Fruit fly (Drosophila melanogaster) Kc167 (cell line): ENCODE measurements around the gene CG18747.

Experiments used
- Myc ChIP-seq: fragments of >200 bp; optimal IDR thresholded peaks from 2 replicates; lab custom pipeline; 2017; ENCODE audit warnings: missing external identifiers
- Sin3A ChIP-seq: fragments of >200 bp; optimal IDR thresholded peaks from 2 replicates; lab custom pipeline; 2018; ENCODE audit warnings: missing external identifiers
- h ChIP-seq: fragments of >200 bp; optimal IDR thresholded peaks from 3 replicates; lab custom pipeline; 2018; ENCODE audit warnings: missing external identifiers
- insv ChIP-seq: fragments of >200 bp; optimal IDR thresholded peaks from 3 replicates; lab custom pipeline; 2018; ENCODE audit warnings: missing external identifiers
- psq ChIP-seq: fragments of >200 bp; optimal IDR thresholded peaks from 2 replicates; lab custom pipeline; 2017; ENCODE audit warnings: missing external identifiers
- ttk ChIP-seq: sonication (Bioruptor generic); optimal IDR thresholded peaks from 2 replicates; lab custom pipeline; 2017; ENCODE audit warnings: missing external identifiers

The CG18747 gene

dm6 chr3R:7782933-7783686 lies at the start of gene CG18747:
Gene CG18747, minus strand, starts transcription at chr3R:7783446.
- TF ChIP-seq Myc (lab: Kevin White, UChicago) (no peak), Sin3A (lab: Kevin White, UChicago) (no peak), ttk (lab: Kevin White, UChicago) (no peak), h (lab: Kevin White, UChicago) (no peak), psq (lab: Kevin White, UChicago) (no peak)

- TF ChIP-seq Myc (lab: Kevin White, UChicago) (no peak), Sin3A (lab: Kevin White, UChicago) (no peak), insv (no peak), psq (lab: Kevin White, UChicago) (no peak), ttk (lab: Kevin White, UChicago) (no peak), h (lab: Kevin White, UChicago) (no peak)
These were observed 38.3 kb upstream of the CG18747 start for dm6 chr3R:7821559-7821958.

- no peak for TF ChIP-seq psq (lab: Kevin White, UChicago)
These were observed 30.8 kb upstream of the CG18747 start, which contains the start of gene CG34384 for dm6 chr3R:7813981-7814529. Gene CG34384, plus strand, starts transcription at chr3R:7814361.

DNA sequence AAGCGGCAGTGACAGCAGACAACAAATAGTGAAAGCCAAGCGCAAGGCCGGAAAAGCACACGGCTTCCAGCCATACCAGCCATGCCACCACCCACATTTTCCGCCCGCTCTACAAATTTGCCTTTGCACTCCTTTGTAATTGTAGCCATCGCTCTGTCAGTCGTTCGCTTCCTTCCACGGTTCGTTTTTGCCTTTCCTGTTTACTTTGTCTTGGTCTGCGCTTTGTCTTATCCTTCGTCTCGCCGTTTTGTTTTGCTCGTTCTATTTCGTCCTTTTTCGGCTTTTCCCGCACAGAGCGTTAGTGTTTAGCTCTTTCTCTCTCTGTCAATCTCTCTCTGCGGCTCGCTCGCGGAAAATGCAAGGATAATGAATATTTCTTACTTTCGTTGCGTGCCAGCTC lies 30.3 kb upstream of the CG18747 start:
- TF ChIP-seq ttk (lab: Kevin White, UChicago) (no peak), h (lab: Kevin White, UChicago) (no peak), Sin3A (lab: Kevin White, UChicago) (no peak), Myc (lab: Kevin White, UChicago) (no peak), psq (lab: Kevin White, UChicago) (no peak), insv (no peak)

- TF ChIP-seq Sin3A (lab: Kevin White, UChicago) (no peak), ttk (lab: Kevin White, UChicago) (no peak), psq (lab: Kevin White, UChicago) (no peak), insv (no peak), h (lab: Kevin White, UChicago) (no peak), Myc (lab: Kevin White, UChicago) (no peak)
These were observed 28.3 kb upstream of the CG18747 start, which contains the start of gene CG31473 for dm6 chr3R:7811514-7811913. Gene CG31473, plus strand, starts transcription at chr3R:7811814.

dm6 chr3R:7809662-7810621 lies 26.7 kb upstream of the CG18747 start, which contains the start of the genes CG2993 and sgll:
Gene CG2993, minus strand, starts transcription at chr3R:7810014.
Gene sgll, plus strand, starts transcription at chr3R:7810532.
- TF ChIP-seq psq (lab: Kevin White, UChicago), result no peak
- no peak for TF ChIP-seq h (lab: Kevin White, UChicago)
- no peak for TF ChIP-seq Myc (lab: Kevin White, UChicago)
- TF ChIP-seq ttk (lab: Kevin White, UChicago), result no peak
- no peak for TF ChIP-seq insv
- no peak for TF ChIP-seq Sin3A (lab: Kevin White, UChicago)

- TF ChIP-seq h (lab: Kevin White, UChicago) (no peak), Sin3A (lab: Kevin White, UChicago) (no peak), insv (no peak), psq (lab: Kevin White, UChicago) (no peak), ttk (lab: Kevin White, UChicago) (no peak), Myc (lab: Kevin White, UChicago) (no peak)
These were observed 21.1 kb upstream of the CG18747 start, which contains the start of gene CG18268 for dm6 chr3R:7804332-7804731. Gene CG18268, minus strand, starts transcription at chr3R:7804432.

DNA sequence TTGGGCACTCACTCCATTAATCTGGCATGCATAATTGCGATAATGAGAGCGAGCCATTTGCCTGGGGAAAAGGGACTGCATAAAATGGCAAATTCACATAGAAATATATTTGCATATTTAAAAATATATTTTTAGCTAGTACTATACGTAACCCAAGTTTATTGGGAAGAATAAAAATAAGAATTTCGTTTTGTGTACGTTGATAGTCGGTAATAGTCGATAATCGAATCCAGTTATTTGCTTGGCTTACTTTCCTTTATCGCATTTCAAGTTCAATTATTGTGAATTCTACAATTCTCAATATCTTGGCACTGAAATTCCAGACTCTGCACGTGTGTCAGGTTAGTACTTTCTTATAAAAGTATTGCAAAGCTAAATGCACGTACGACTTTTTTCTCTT lies 19.4 kb upstream of the CG18747 start, which contains the start of gene CG3014:
Gene CG3014, minus strand, starts transcription at position 101 of the 400 bp plus-strand sequence.
- no peak for TF ChIP-seq Myc (lab: Kevin White, UChicago)
- no peak for TF ChIP-seq psq (lab: Kevin White, UChicago)
- no peak for TF ChIP-seq h (lab: Kevin White, UChicago)

DNA sequence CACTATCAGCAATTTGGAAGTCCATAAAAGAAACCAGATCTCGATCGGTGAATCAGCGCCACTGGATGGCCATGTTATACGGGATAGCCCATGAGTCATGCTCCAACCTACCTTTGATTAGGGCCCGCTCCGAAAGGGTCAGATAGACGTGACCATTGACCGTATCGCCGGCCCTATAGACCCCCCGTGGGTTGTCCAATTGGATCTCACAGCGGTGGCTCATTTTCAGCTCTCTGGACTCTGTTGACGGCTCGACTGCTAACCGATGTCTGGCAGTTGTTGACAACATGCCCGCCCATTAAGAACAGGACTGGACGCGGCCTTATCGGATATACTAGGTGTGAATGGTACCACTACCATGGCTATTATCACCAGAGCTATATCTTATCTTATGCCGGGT lies 15.3 kb upstream of the CG18747 start, which contains the start of gene CG18744:
Gene CG18744, minus strand, starts transcription at position 247 of the 400 bp plus-strand sequence.
- no peak for TF ChIP-seq ttk (lab: Kevin White, UChicago)

dm6 chr3R:7793855-7794254 lies 10.6 kb upstream of the CG18747 start, which contains the start of gene CG2641:
Gene CG2641, plus strand, starts transcription at chr3R:7794069.
- TF ChIP-seq ttk (lab: Kevin White, UChicago) (no peak), h (lab: Kevin White, UChicago) (no peak), Myc (lab: Kevin White, UChicago) (no peak), insv (no peak), Sin3A (lab: Kevin White, UChicago) (no peak), psq (lab: Kevin White, UChicago) (no peak)

dm6 chr3R:7790583-7791034 lies 7.4 kb upstream of the CG18747 start, which contains the start of gene CG10086:
Gene CG10086, plus strand, starts transcription at chr3R:7790633.
- TF ChIP-seq Myc (lab: Kevin White, UChicago), result no peak
- no peak for TF ChIP-seq ttk (lab: Kevin White, UChicago)
- TF ChIP-seq Sin3A (lab: Kevin White, UChicago), result no peak
- TF ChIP-seq h (lab: Kevin White, UChicago), result no peak
- no peak for TF ChIP-seq psq (lab: Kevin White, UChicago)
- no peak for TF ChIP-seq insv
